Worm (Caenorhabditis elegans): ENCODE results near the gene Y45F10D.15.
A peak's percentile ranks its signal among the peaks of the same experiment; 100 is the strongest.

Gene Y45F10D.15

DNA sequence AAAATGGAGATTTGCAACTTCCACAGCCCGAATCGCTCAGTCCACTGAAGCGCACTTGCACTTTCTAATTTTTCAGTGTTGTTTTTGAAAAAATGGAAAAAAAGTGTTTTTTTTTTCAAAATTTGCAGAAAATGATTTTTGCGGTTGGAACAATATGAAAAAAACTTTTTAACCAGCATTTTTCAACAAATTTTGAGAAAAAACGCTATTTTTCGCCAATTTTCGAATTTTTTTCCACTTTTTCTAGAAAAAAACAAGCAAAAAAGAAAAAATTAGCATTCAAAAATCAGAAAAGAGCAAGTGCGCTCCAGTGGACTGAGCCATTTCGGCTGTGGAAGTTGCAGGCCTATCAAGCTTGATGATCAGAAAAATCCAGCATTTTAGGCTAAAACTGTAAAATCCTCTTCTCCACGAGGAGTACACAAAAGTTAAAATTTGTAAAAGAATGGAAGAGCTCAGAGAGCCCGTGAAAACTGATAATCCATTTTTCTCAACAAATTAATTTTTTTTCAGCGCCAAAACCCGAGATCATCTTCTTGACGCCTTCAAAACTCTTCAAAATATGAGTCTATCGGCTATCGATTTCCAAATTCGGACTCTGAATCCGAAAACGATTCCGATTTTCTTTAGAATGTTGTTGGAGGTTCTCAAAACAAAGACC, 25.4 kb downstream of the Y45F10D.15 start (continued):
- TF ChIP-seq ceh-44 (GFP tag; IDR thresholded peaks at IDR 0.05) = no peak
- no peak for TF ChIP-seq dpl-1 (GFP tag; optimal IDR thresholded peaks at IDR 0.05)
- no peak for TF ChIP-seq set-16 (GFP tag; IDR thresholded peaks at IDR 0.05)
- TF ChIP-seq mes-2 (tag; optimal IDR thresholded peaks at IDR 0.05; ENCODE audit: poor library complexity, severe bottlenecking) = no peak
- no peak for TF ChIP-seq lir-3 (tag; optimal IDR thresholded peaks at IDR 0.05)
- peak in 1 of 2 experiments; percentile 59 for TF ChIP-seq unc-62 (GFP tag; optimal IDR thresholded peaks at IDR 0.05 in 1 of 2)
- TF ChIP-seq unc-62 (tag; optimal IDR thresholded peaks at IDR 0.05) = no peak
- no peak for TF ChIP-seq nhr-48 (tag; optimal IDR thresholded peaks at IDR 0.05)
- peak; percentile 41; the same call in 1 of the 2 replicates for TF ChIP-seq lin-38 (GFP tag; IDR thresholded peaks at IDR 0.05)
- no peak for TF ChIP-seq nhr-111 (GFP tag; optimal IDR thresholded peaks at IDR 0.05)
- no peak for TF ChIP-seq duxl-1 (tag; optimal IDR thresholded peaks at IDR 0.05; ENCODE audit: poor library complexity)
- no peak for TF ChIP-seq lin-15B (tag; optimal IDR thresholded peaks at IDR 0.05)
- TF ChIP-seq F37D6.2 (tag; optimal IDR thresholded peaks at IDR 0.05) = no peak
- no peak for TF ChIP-seq ceh-28 (tag; optimal IDR thresholded peaks at IDR 0.05)

DNA sequence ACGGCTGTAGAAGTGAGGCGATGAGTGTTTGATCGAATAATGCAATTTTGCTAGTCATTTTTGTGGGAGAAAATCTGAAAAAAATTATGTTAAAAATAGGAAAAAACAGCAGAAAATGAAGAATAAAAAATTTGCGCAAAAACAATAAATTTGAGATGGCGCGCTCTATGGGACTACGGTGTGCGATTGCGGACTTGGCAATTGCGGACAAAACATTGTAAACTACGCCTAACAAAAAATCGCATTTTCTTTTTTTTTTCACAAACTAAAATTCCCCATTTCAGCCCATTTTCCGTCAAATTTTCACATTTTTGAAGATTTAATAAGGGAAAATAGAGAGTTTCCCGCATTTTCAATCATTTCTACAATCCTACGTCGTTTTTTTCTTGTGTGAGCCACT, 32.1 kb downstream of the Y45F10D.15 start, which contains the start of the genes sas-6 and Y45F10D.7:
sas-6 (minus strand) TSS at position 80 of the 400 bp plus-strand sequence.
Y45F10D.7 (plus strand) TSS at position 256 of the 400 bp plus-strand sequence.
- peak; percentile 57 for TF ChIP-seq mep-1 (tag; optimal IDR thresholded peaks at IDR 0.05)
- no peak for TF ChIP-seq set-16 (GFP tag; IDR thresholded peaks at IDR 0.05)
- no peak for TF ChIP-seq T26A8.4 (GFP tag; IDR thresholded peaks at IDR 0.05)
- TF ChIP-seq duxl-1 (tag; optimal IDR thresholded peaks at IDR 0.05; ENCODE audit: poor library complexity) = no peak
- no peak for TF ChIP-seq tra-1 (GFP tag; IDR thresholded peaks at IDR 0.05)
- no peak for TF ChIP-seq ZK546.5 (tag; optimal IDR thresholded peaks at IDR 0.05)
- no peak for TF ChIP-seq lim-7 (GFP tag; IDR thresholded peaks at IDR 0.05)
- no peak for TF ChIP-seq ceh-20 (GFP tag; IDR thresholded peaks at IDR 0.05)
- no peak for TF ChIP-seq saeg-2 (GFP tag; IDR thresholded peaks at IDR 0.05)
- TF ChIP-seq unc-62 (GFP tag; optimal IDR thresholded peaks at IDR 0.05 in 1 of 2) = peak in 1 of 2 experiments; percentile 40
- no peak for TF ChIP-seq unc-62 (tag; optimal IDR thresholded peaks at IDR 0.05)
- TF ChIP-seq ZK337.2 (GFP tag; IDR thresholded peaks at IDR 0.05) = no peak
- TF ChIP-seq F37D6.2 (tag; optimal IDR thresholded peaks at IDR 0.05) = no peak
- TF ChIP-seq lin-39 (tag; optimal IDR thresholded peaks at IDR 0.05) = no peak
- peak; percentile 21 for TF ChIP-seq nhr-6 (tag; optimal IDR thresholded peaks at IDR 0.05)
- no peak for TF ChIP-seq madf-5 (GFP tag; IDR thresholded peaks at IDR 0.05)
- TF ChIP-seq aly-2 (tag; optimal IDR thresholded peaks at IDR 0.05) = no peak
- no peak for TF ChIP-seq F44E2.7 (GFP tag; IDR thresholded peaks at IDR 0.05)
- peak; percentile 40; the same call in 1 of the 2 replicates for TF ChIP-seq dmd-6 (GFP tag; IDR thresholded peaks at IDR 0.05)
- no peak for TF ChIP-seq cey-2 (tag; optimal IDR thresholded peaks at IDR 0.05; ENCODE audit: borderline replicate concordance, insufficient read depth)
- TF ChIP-seq nhr-48 (tag; optimal IDR thresholded peaks at IDR 0.05) = no peak
- TF ChIP-seq ama-1 (optimal IDR thresholded peaks at IDR 0.05) = peak; percentile 11
- TF ChIP-seq vab-7 (GFP tag; IDR thresholded peaks at IDR 0.05) = no peak
- TF ChIP-seq spr-3 (GFP tag; optimal IDR thresholded peaks at IDR 0.05) = no peak
- peak in 1 of 2 experiments; percentile 40 for TF ChIP-seq hif-1 (tag; optimal IDR thresholded peaks at IDR 0.05)
- TF ChIP-seq tag-97 (GFP tag; IDR thresholded peaks at IDR 0.05) = no peak
- TF ChIP-seq snpc-4 (tag; optimal IDR thresholded peaks at IDR 0.05) = peak; percentile 22
- TF ChIP-seq lin-38 (GFP tag; IDR thresholded peaks at IDR 0.05) = peak; percentile 67
- TF ChIP-seq nhr-11 (tag; optimal IDR thresholded peaks at IDR 0.05) = peak; percentile 13
- TF ChIP-seq R02D3.7 (tag; optimal IDR thresholded peaks at IDR 0.05) = no peak
- TF ChIP-seq hmg-1.1 (GFP tag; IDR thresholded peaks at IDR 0.05) = no peak
- TF ChIP-seq zip-2 (tag; optimal IDR thresholded peaks at IDR 0.05) = no peak
- TF ChIP-seq dpl-1 (GFP tag; optimal IDR thresholded peaks at IDR 0.05) = peak; percentile 89
- TF ChIP-seq rbr-2 (tag; optimal IDR thresholded peaks at IDR 0.05) = peak; percentile 19
- peak; percentile 83 for TF ChIP-seq mes-2 (tag; optimal IDR thresholded peaks at IDR 0.05; ENCODE audit: poor library complexity, severe bottlenecking)
- TF ChIP-seq egl-43 (GFP tag; IDR thresholded peaks at IDR 0.05) = no peak
- TF ChIP-seq ceh-44 (GFP tag; IDR thresholded peaks at IDR 0.05) = no peak
- TF ChIP-seq daf-16 (GFP tag; optimal IDR thresholded peaks at IDR 0.05) = no peak
- no peak for TF ChIP-seq daf-16 (tag; optimal IDR thresholded peaks at IDR 0.05)
- TF ChIP-seq Y75B8A.6 (GFP tag; IDR thresholded peaks at IDR 0.05) = no peak
- no peak for TF ChIP-seq daf-12 (tag; optimal IDR thresholded peaks at IDR 0.05)
- TF ChIP-seq fkh-10 (GFP tag; optimal IDR thresholded peaks at IDR 0.05) = peak; percentile 11
- no peak for TF ChIP-seq daf-19 (GFP tag; conservative IDR thresholded peaks at IDR 0.05)
- TF ChIP-seq nhr-77 (tag; optimal IDR thresholded peaks at IDR 0.05) = no peak

Data from whole organism, L4 larva.